Fruit fly (Drosophila melanogaster) whole organism, pupa: ENCODE measurements around the gene CG4367.
A peak's percentile ranks its signal among the peaks of the same experiment; 100 is the strongest.

ENCODE experiments used
- CG10348 ChIP-seq: fragments of 200-800 bp; sonication (Bioruptor generic); IDR thresholded peaks from 2 replicates; pipeline ENCODE4 v1.3.6; 2022; ENCODE audit warnings: missing biosample characterization, missing genetic modification characterization
- CG12605 ChIP-seq: fragments of 200-800 bp; sonication (Bioruptor generic); IDR thresholded peaks from 2 replicates; pipeline ENCODE4 v1.3.6; 2022; ENCODE audit warnings: missing biosample characterization, missing genetic modification characterization
- CG13204 ChIP-seq: fragments of 200-800 bp; sonication (Bioruptor generic); optimal IDR thresholded peaks from 2 replicates; lab custom pipeline; 2018; ENCODE audit warnings: missing biosample characterization, mild to moderate bottlenecking, missing genetic modification characterization, moderate library complexity
- CG14655 ChIP-seq: fragments of 200-800 bp; sonication (Bioruptor generic); optimal IDR thresholded peaks from 3 replicates; lab custom pipeline; 2017; ENCODE audit warnings: mild to moderate bottlenecking, missing biosample characterization, missing genetic modification reagents, missing genetic modification characterization
- CG15710 ChIP-seq: fragments of 200-800 bp; sonication (Bioruptor generic); optimal IDR thresholded peaks from 2 replicates; lab custom pipeline; 2018; ENCODE audit warnings: missing biosample characterization, mild to moderate bottlenecking, missing genetic modification characterization, moderate library complexity
- CG17806 ChIP-seq: fragments of 200-800 bp; sonication (Bioruptor generic); optimal IDR thresholded peaks from 2 replicates; lab custom pipeline; 2018; ENCODE audit warnings: missing biosample characterization, mild to moderate bottlenecking, missing genetic modification characterization, moderate library complexity
- CG32121 ChIP-seq: fragments of 200-800 bp; sonication (Bioruptor generic); IDR thresholded peaks from 2 replicates; pipeline ENCODE4 v1.3.6; 2022; ENCODE audit warnings: missing biosample characterization, missing genetic modification characterization
- CG34367 ChIP-seq: fragments of 200-800 bp; sonication (Bioruptor generic); optimal IDR thresholded peaks from 2 replicates; lab custom pipeline; 2018; ENCODE audit warnings: missing biosample characterization, mild to moderate bottlenecking, missing genetic modification characterization
- CG4496 ChIP-seq: fragments of 200-800 bp; sonication (Bioruptor generic); IDR thresholded peaks from 3 replicates; pipeline ENCODE4 v1.3.6; 2022; ENCODE audit warnings: missing biosample characterization, missing genetic modification characterization
- CG8159 ChIP-seq: fragments of 200-800 bp; sonication (Bioruptor generic); optimal IDR thresholded peaks from 3 replicates; lab custom pipeline; 2018; ENCODE audit warnings: missing biosample characterization, mild to moderate bottlenecking, missing genetic modification characterization, moderate library complexity
- CG8301 ChIP-seq: fragments of 200-800 bp; sonication (Bioruptor generic); optimal IDR thresholded peaks from 2 replicates; lab custom pipeline; 2018; ENCODE audit warnings: missing biosample characterization, mild to moderate bottlenecking, missing genetic modification characterization
- CG9948 ChIP-seq: fragments of 200-800 bp; sonication (Bioruptor generic); optimal IDR thresholded peaks from 2 replicates; lab custom pipeline; 2018; ENCODE audit warnings: missing biosample characterization, mild to moderate bottlenecking, missing genetic modification characterization, moderate library complexity
- D1 ChIP-seq: fragments of 200-800 bp; sonication (Bioruptor generic); optimal IDR thresholded peaks from 2 replicates; lab custom pipeline; 2018; ENCODE audit warnings: missing biosample characterization, mild to moderate bottlenecking, missing genetic modification characterization, moderate library complexity
- EcR ChIP-seq: fragments of 200-800 bp; sonication (Bioruptor generic); optimal IDR thresholded peaks from 3 replicates; lab custom pipeline; 2019; ENCODE audit warnings: missing biosample characterization, missing genetic modification characterization, mild to moderate bottlenecking, moderate library complexity, missing genetic modification reagents
- Ets98B ChIP-seq: fragments of 200-800 bp; sonication (Bioruptor generic); IDR thresholded peaks from 2 replicates; pipeline ENCODE4 v1.3.6; 2022; ENCODE audit warnings: missing biosample characterization, missing genetic modification characterization
- Pif1A ChIP-seq: fragments of 200-800 bp; sonication (Bioruptor generic); optimal IDR thresholded peaks from 3 replicates; lab custom pipeline; 2016; ENCODE audit warnings: missing biosample characterization, missing genetic modification characterization
- Pif1B ChIP-seq: fragments of 200-800 bp; sonication (Bioruptor generic); optimal IDR thresholded peaks from 3 replicates; lab custom pipeline; 2016; ENCODE audit warnings: missing biosample characterization, missing genetic modification characterization
- Snoo ChIP-seq: fragments of 200-800 bp; sonication (Bioruptor generic); optimal IDR thresholded peaks from 3 replicates; lab custom pipeline; 2017; ENCODE audit warnings: missing biosample characterization, mild to moderate bottlenecking, missing genetic modification characterization, inconsistent platforms
- fd96Ca ChIP-seq: fragments of 200-800 bp; sonication (Bioruptor generic); IDR thresholded peaks from 3 replicates; pipeline ENCODE4 v1.3.6; 2022; ENCODE audit warnings: missing biosample characterization, missing genetic modification characterization
- gl ChIP-seq: fragments of 200-800 bp; sonication (Bioruptor generic); optimal IDR thresholded peaks from 2 replicates; lab custom pipeline; 2018; ENCODE audit warnings: missing biosample characterization, mild to moderate bottlenecking, missing genetic modification characterization
- rn ChIP-seq: fragments of 200-800 bp; sonication (Bioruptor generic); IDR thresholded peaks from 2 replicates; pipeline ENCODE4 v1.3.6; 2022; ENCODE audit warnings: missing biosample characterization, missing genetic modification characterization

The CG4367 gene

dm6 chr3R:20305852-20306251 lies 1.1 kb upstream of the CG4367 start:
- TF ChIP-seq CG10348 (GFP tag; lab: Robert Waterston, UW) (no peak), CG34367 (peak; percentile 29)

dm6 chr3R:20293661-20294060 lies 11.1 kb downstream of the CG4367 start:
- TF ChIP-seq EcR (GFP tag; lab: Kevin White, UChicago) (no peak), CG4496 (GFP tag; lab: Robert Waterston, UW) (no peak), CG8301 (no peak), CG8159 (no peak), Pif1A (no peak), CG32121 (GFP tag; lab: Robert Waterston, UW) (no peak), CG10348 (GFP tag; lab: Robert Waterston, UW) (no peak), CG15710 (tag; lab: Kevin White, UChicago) (no peak)

- TF ChIP-seq CG8159, result no peak
- 0 out of 3 replicates have a peak, but pooled peaks have one; percentile 28 for TF ChIP-seq fd96Ca (GFP tag; lab: Robert Waterston, UW)
- TF ChIP-seq CG34367, result no peak
- TF ChIP-seq CG13204 (GFP tag; lab: Kevin White, UChicago), result peak; percentile 55
- no peak for TF ChIP-seq CG10348 (GFP tag; lab: Robert Waterston, UW)
- no peak for TF ChIP-seq CG4496 (GFP tag; lab: Robert Waterston, UW)
- TF ChIP-seq CG12605 (GFP tag; lab: Robert Waterston, UW), result peak; percentile 63
- TF ChIP-seq CG14655 (GFP tag; lab: Kevin White, UChicago), result no peak
- TF ChIP-seq CG17806 (tag; lab: Kevin White, UChicago), result no peak
- peak; percentile 66 for TF ChIP-seq gl (tag; lab: Kevin White, UChicago)
- peak; percentile 79 for TF ChIP-seq EcR (GFP tag; lab: Kevin White, UChicago)
- no peak for TF ChIP-seq rn
- no peak for TF ChIP-seq Snoo (tag; lab: Kevin White, UChicago)
- TF ChIP-seq CG8301, result no peak
These were observed 11.8 kb downstream of the CG4367 start for dm6 chr3R:20292880-20293491.

- peak; percentile 33 for TF ChIP-seq Pif1B (GFP tag; lab: Kevin White, UChicago)
- no peak for TF ChIP-seq CG12605 (GFP tag; lab: Robert Waterston, UW)
- TF ChIP-seq gl (tag; lab: Kevin White, UChicago), result no peak
- no peak for TF ChIP-seq CG10348 (GFP tag; lab: Robert Waterston, UW)
- TF ChIP-seq CG34367, result peak; percentile 71
- TF ChIP-seq CG8301, result no peak
- peak; percentile 79 for TF ChIP-seq CG9948 (tag; lab: Kevin White, UChicago)
- TF ChIP-seq CG17806 (tag; lab: Kevin White, UChicago), result peak; percentile 67
- TF ChIP-seq rn, result no peak
- no peak for TF ChIP-seq CG14655 (GFP tag; lab: Kevin White, UChicago)
- no peak for TF ChIP-seq D1 (tag; lab: Kevin White, UChicago)
- TF ChIP-seq Snoo (tag; lab: Kevin White, UChicago), result peak; percentile 77
- no peak for TF ChIP-seq Ets98B
- TF ChIP-seq Pif1A, result no peak
- TF ChIP-seq CG4496 (GFP tag; lab: Robert Waterston, UW), result no peak
- TF ChIP-seq CG32121 (GFP tag; lab: Robert Waterston, UW), result no peak
- TF ChIP-seq EcR (GFP tag; lab: Kevin White, UChicago), result peak; percentile 57
- TF ChIP-seq CG13204 (GFP tag; lab: Kevin White, UChicago), result no peak
- TF ChIP-seq fd96Ca (GFP tag; lab: Robert Waterston, UW), result no peak
- TF ChIP-seq CG15710 (tag; lab: Kevin White, UChicago), result peak; percentile 88
- peak; percentile 90 for TF ChIP-seq CG8159
These were observed 12.5 kb downstream of the CG4367 start for dm6 chr3R:20292030-20292879.

- TF ChIP-seq Snoo (tag; lab: Kevin White, UChicago), result no peak
- peak; percentile 44 for TF ChIP-seq CG9948 (tag; lab: Kevin White, UChicago)
- TF ChIP-seq CG13204 (GFP tag; lab: Kevin White, UChicago), result no peak
- no peak for TF ChIP-seq CG10348 (GFP tag; lab: Robert Waterston, UW)
- no peak for TF ChIP-seq D1 (tag; lab: Kevin White, UChicago)
- TF ChIP-seq CG4496 (GFP tag; lab: Robert Waterston, UW), result no peak
- TF ChIP-seq Pif1B (GFP tag; lab: Kevin White, UChicago), result no peak
- no peak for TF ChIP-seq gl (tag; lab: Kevin White, UChicago)
- TF ChIP-seq CG34367, result peak; percentile 11
- TF ChIP-seq EcR (GFP tag; lab: Kevin White, UChicago), result no peak
- TF ChIP-seq CG17806 (tag; lab: Kevin White, UChicago), result peak; percentile 31
- TF ChIP-seq Pif1A, result no peak
- peak; percentile 39 for TF ChIP-seq CG15710 (tag; lab: Kevin White, UChicago)
- TF ChIP-seq CG12605 (GFP tag; lab: Robert Waterston, UW), result no peak
- TF ChIP-seq Ets98B, result no peak
- no peak for TF ChIP-seq rn
- TF ChIP-seq CG14655 (GFP tag; lab: Kevin White, UChicago), result peak; percentile 19
- peak; percentile 64 for TF ChIP-seq CG8159
- no peak for TF ChIP-seq CG8301
These were observed 13.2 kb downstream of the CG4367 start for dm6 chr3R:20291594-20291993.
